Worm (Caenorhabditis elegans) whole organism, midembryonic: ENCODE results near the gene Y116F11B.8.

Source experiments
- T22C8.4 ChIP-seq: fragments of 200-800 bp; sonication (Bioruptor generic); IDR thresholded peaks from 2 replicates; pipeline ENCODE4 v1.3.6; 2022; ENCODE audit warnings: missing genetic modification characterization, missing compliant biosample characterization
- cog-1 ChIP-seq: sonication (generic microtip); optimal IDR thresholded peaks from 2 replicates; lab custom pipeline; 2016; ENCODE audit warnings: missing genetic modification characterization, missing compliant biosample characterization
- flt-1 ChIP-seq: fragments of 200-800 bp; sonication (Bioruptor generic); IDR thresholded peaks from 2 replicates; pipeline ENCODE4 v1.3.6; 2022; ENCODE audit warnings: missing genetic modification characterization, missing compliant biosample characterization
- klf-2 ChIP-seq: fragments of 200-800 bp; sonication (Bioruptor generic); conservative IDR thresholded peaks from 2 replicates; pipeline ENCODE4 v1.3.6; 2022; ENCODE audit warnings: missing genetic modification reagents, missing genetic modification characterization, missing compliant biosample characterization
- med-1 ChIP-seq: sonication (generic microtip); optimal IDR thresholded peaks from 2 replicates; lab custom pipeline; 2017; ENCODE audit warnings: missing genetic modification characterization, mild to moderate bottlenecking, missing compliant biosample characterization, antibody characterized with exemption, missing genetic modification reagents; ENCODE audit not compliant: insufficient read depth
- ref-1 ChIP-seq: fragments of 200-800 bp; sonication (Bioruptor generic); conservative IDR thresholded peaks from 2 replicates; pipeline ENCODE4 v1.3.6; 2022; ENCODE audit warnings: missing genetic modification reagents, missing genetic modification characterization, missing compliant biosample characterization
- tab-1 ChIP-seq: fragments of 200-800 bp; sonication (Bioruptor generic); IDR thresholded peaks from 2 replicates; pipeline ENCODE4 v1.3.6; 2022; ENCODE audit warnings: missing genetic modification characterization, missing compliant biosample characterization
- ztf-23 ChIP-seq: fragments of 200-800 bp; sonication (Bioruptor generic); IDR thresholded peaks from 2 replicates; pipeline ENCODE4 v1.3.6; 2022; ENCODE audit warnings: missing genetic modification reagents, missing genetic modification characterization, missing compliant biosample characterization
- ztf-29 ChIP-seq: fragments of 200-800 bp; sonication (Bioruptor generic); IDR thresholded peaks from 2 replicates; pipeline ENCODE4 v1.3.6; 2022; ENCODE audit warnings: missing genetic modification reagents, missing genetic modification characterization, missing compliant biosample characterization

The Y116F11B.8 gene

DNA sequence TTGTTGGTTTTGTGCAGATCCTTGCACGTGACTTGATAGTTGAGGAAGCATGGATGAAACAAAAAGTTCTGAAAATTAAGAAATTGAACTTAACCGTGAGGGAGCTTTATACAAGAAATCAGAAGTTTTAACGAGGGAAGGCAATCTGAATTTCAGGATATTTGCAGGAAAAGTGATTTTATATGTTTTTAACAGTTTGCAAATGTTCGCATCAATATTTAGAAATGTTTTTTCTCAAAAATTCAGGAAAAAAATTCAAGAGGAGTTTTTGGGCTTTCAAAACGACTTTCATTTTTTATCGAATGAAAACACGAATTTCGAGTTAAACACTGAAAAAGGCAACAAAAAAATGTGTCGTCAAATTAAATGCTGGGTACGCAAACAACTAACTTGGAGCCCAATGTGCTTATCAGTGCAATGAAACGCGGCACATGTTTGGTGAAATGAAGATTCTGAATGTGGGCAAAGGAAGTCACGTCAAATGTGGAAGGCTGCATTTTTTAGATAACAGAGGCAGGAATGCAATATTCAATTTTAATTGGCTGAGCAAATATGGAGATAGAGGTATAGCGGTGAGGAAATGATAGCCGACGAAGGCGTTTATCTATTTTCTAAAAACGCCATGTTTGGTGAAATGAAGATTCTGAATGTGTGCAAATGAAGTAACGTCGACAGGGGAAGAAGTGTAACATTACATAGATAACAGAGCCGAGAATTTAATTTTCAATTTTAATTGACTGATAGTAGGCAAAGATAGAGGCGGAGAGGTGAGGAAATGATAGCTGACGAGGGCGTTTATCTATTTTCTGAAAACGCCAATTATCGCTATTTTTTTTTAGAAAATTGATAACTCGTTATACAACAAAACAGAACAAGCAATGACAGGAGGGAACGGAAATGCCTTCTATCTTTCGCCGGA lies 11.2 kb upstream of the Y116F11B.8 start, which contains the start of gene Y116F11B.6:
Gene Y116F11B.6, minus strand, starts transcription at position 51 of the 919 bp plus-strand sequence.
- no peak for TF ChIP-seq flt-1 (GFP tag; lab: Robert Waterston, UW)
- TF ChIP-seq med-1 (GFP tag; lab: Kevin White, UChicago), result no peak
- no peak for TF ChIP-seq ztf-29 (GFP tag; lab: Robert Waterston, UW)
- no peak for TF ChIP-seq klf-2 (GFP tag; lab: Robert Waterston, UW)
- no peak for TF ChIP-seq cog-1 (tag; lab: Kevin White, UChicago)
- TF ChIP-seq T22C8.4 (GFP tag; lab: Robert Waterston, UW), result no peak
- no peak for TF ChIP-seq ref-1
- no peak for TF ChIP-seq tab-1 (GFP tag; lab: Robert Waterston, UW)
- no peak for TF ChIP-seq ztf-23

DNA sequence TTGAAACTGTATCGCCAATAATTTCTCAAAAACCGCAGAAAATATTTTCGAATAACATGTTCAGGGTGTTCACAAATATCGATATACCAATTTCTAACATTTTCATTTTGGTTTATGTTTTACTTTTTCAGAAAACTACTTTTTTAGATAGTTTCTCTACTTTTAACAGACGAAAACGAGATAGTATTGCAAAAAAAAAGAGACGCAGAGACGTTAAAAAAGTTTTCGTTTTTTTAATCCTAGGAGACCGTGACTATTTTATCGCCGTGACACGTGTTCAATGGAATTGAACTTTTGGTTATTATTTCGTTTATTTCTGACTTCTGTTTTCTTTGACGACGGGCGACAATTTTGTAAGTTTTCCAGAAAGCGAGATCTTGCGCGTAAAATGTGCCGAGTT lies 9.4 kb upstream of the Y116F11B.8 start, which contains the start of gene Y116F11B.7:
Gene Y116F11B.7, plus strand, starts transcription at position 301 of the 400 bp plus-strand sequence.
- TF ChIP-seq T22C8.4 (GFP tag; lab: Robert Waterston, UW), result no peak
- TF ChIP-seq cog-1 (tag; lab: Kevin White, UChicago), result no peak
- TF ChIP-seq klf-2 (GFP tag; lab: Robert Waterston, UW), result no peak
- no peak for TF ChIP-seq med-1 (GFP tag; lab: Kevin White, UChicago)
- TF ChIP-seq ztf-29 (GFP tag; lab: Robert Waterston, UW), result no peak
- no peak for TF ChIP-seq ztf-23
- TF ChIP-seq flt-1 (GFP tag; lab: Robert Waterston, UW), result no peak
- TF ChIP-seq tab-1 (GFP tag; lab: Robert Waterston, UW), result no peak
- TF ChIP-seq ref-1, result no peak

DNA sequence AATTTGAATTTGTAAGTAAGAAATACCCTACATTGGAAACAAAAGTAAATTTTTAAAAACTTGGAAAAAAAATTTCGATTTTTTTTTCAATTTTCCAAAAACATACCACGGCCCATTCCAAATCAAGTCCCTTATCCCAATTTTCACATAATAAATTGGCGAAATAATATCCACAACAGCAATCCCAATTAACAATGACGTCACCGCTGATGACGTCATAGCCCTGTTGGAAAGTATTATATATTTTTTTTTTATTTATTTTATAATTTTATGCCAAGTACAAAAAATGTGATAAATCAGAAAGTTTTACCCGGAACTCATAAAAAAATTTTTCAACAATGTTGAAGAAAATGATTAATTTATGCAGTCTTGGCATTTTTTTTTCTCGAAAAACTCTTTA lies 3.8 kb upstream of the Y116F11B.8 start:
- TF ChIP-seq med-1 (GFP tag; lab: Kevin White, UChicago), result no peak
- TF ChIP-seq klf-2 (GFP tag; lab: Robert Waterston, UW), result no peak
- no peak for TF ChIP-seq tab-1 (GFP tag; lab: Robert Waterston, UW)
- TF ChIP-seq cog-1 (tag; lab: Kevin White, UChicago), result no peak
- no peak for TF ChIP-seq T22C8.4 (GFP tag; lab: Robert Waterston, UW)
- no peak for TF ChIP-seq ztf-23
- no peak for TF ChIP-seq flt-1 (GFP tag; lab: Robert Waterston, UW)
- TF ChIP-seq ztf-29 (GFP tag; lab: Robert Waterston, UW), result no peak
- no peak for TF ChIP-seq ref-1

DNA sequence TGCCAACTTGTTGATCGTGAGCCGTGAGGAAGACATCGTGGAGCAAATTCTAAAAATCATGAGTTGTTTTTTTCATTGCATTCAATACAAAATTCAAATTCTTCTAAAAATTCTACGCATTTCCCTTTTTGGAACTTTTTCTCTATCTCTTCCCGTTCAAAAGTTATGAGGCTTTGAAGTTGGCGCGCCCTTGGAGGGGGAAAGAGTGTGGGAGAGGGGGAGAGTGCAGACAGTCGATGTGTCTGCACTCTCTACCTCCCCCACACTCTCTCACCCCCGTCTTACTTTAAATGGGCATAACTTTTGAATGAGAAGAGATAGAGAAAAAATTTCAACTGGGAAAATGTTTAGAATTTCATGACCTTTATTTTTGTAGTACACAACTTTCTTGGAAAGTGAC lies 1.1 kb upstream of the Y116F11B.8 start:
- no peak for TF ChIP-seq ztf-29 (GFP tag; lab: Robert Waterston, UW)
- no peak for TF ChIP-seq T22C8.4 (GFP tag; lab: Robert Waterston, UW)
- TF ChIP-seq flt-1 (GFP tag; lab: Robert Waterston, UW), result no peak
- no peak for TF ChIP-seq med-1 (GFP tag; lab: Kevin White, UChicago)
- TF ChIP-seq ref-1, result no peak
- no peak for TF ChIP-seq klf-2 (GFP tag; lab: Robert Waterston, UW)
- TF ChIP-seq tab-1 (GFP tag; lab: Robert Waterston, UW), result no peak
- no peak for TF ChIP-seq cog-1 (tag; lab: Kevin White, UChicago)
- TF ChIP-seq ztf-23, result no peak

DNA sequence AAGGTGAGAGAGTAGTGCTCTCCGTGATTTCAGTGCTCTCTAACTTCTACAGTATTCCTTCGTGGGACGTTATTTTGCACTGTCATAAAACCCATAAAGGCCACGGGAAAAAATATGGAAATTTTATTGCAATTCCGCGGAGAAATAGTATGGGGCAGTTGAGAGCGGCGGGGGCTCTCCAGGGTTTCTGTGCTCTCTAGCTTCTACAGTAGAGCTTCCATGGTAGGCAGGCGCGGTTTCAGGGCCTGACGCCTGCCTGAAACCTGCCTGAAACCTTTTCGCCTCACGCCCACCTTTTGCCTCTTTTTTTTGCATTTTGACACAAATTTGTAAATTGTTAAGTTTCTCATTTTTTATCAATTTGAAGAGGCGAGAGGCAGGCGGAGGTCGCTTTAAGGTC lies 501 bp upstream of the Y116F11B.8 start:
- no peak for TF ChIP-seq med-1 (GFP tag; lab: Kevin White, UChicago)
- TF ChIP-seq T22C8.4 (GFP tag; lab: Robert Waterston, UW), result no peak
- TF ChIP-seq klf-2 (GFP tag; lab: Robert Waterston, UW), result no peak
- TF ChIP-seq tab-1 (GFP tag; lab: Robert Waterston, UW), result no peak
- no peak for TF ChIP-seq cog-1 (tag; lab: Kevin White, UChicago)
- no peak for TF ChIP-seq ztf-23
- no peak for TF ChIP-seq ref-1
- no peak for TF ChIP-seq ztf-29 (GFP tag; lab: Robert Waterston, UW)
- no peak for TF ChIP-seq flt-1 (GFP tag; lab: Robert Waterston, UW)

DNA sequence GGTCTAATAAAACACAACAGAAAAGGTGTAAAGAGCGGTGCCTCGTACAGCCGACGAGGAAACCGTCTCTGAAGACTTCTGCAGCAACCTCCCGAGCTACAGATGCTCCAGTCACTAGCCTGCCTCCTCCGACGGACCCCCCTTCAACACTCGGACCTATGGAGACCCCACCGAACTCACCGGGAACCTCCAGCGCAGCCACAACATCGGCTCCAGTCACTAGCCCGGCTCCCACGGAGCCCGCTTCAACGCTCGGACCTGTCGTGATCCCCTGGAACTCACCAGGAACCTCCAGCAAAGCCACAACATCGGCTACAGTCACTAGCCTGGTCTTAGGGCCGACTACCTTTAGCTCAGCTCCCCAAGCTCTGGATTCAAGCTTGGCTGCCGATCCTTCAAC lies 2.8 kb downstream of the Y116F11B.8 start:
- TF ChIP-seq ztf-29 (GFP tag; lab: Robert Waterston, UW), result no peak
- TF ChIP-seq T22C8.4 (GFP tag; lab: Robert Waterston, UW), result no peak
- TF ChIP-seq flt-1 (GFP tag; lab: Robert Waterston, UW), result no peak
- no peak for TF ChIP-seq klf-2 (GFP tag; lab: Robert Waterston, UW)
- TF ChIP-seq tab-1 (GFP tag; lab: Robert Waterston, UW), result no peak
- no peak for TF ChIP-seq cog-1 (tag; lab: Kevin White, UChicago)
- TF ChIP-seq ztf-23, result no peak
- no peak for TF ChIP-seq med-1 (GFP tag; lab: Kevin White, UChicago)
- TF ChIP-seq ref-1, result no peak

DNA sequence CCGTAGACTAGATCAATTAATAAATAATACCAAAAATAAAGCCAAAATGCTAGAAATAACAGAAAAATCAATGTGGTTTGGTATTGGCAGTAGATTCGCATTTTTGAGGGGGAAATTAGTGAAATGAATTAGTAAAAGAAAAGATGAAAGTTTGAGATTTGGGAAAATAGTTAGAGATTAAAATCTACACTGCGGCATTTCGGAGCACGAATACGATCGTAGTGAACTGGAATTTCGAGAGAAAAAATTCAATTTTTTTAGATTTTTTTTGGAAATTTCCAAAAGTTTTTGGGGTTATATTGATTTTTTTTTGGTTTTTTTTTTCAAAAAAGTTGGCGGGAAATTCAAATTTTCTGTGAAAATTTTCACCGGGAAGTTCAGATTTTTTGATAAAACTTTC lies 10.4 kb downstream of the Y116F11B.8 start, which contains the start of gene Y116F11B.9:
Gene Y116F11B.9, minus strand, starts transcription at position 101 of the 400 bp plus-strand sequence.
- TF ChIP-seq flt-1 (GFP tag; lab: Robert Waterston, UW) (no peak), T22C8.4 (GFP tag; lab: Robert Waterston, UW) (no peak), ref-1 (no peak), ztf-23 (no peak), cog-1 (tag; lab: Kevin White, UChicago) (no peak), ztf-29 (GFP tag; lab: Robert Waterston, UW) (no peak), med-1 (GFP tag; lab: Kevin White, UChicago) (no peak), klf-2 (GFP tag; lab: Robert Waterston, UW) (no peak), tab-1 (GFP tag; lab: Robert Waterston, UW) (no peak)

DNA sequence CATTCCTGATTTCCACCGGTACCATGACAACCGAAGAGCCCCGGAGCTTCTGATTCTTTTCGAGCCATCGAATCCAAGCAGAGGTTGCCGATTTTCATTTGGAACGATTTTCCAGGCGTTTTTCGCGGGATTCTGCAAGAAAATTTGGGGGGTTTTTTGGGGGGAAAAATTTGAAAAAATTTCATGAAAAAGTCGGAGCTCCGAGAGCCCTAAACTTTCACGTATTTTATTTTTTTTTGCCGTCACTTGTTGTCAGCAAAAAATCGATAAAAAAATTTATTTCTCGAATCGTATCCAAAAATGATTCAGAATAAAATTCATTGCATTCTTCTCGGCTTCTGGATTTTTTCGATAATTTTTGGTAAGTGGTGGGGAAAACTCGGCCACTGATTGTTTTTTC lies 25.5 kb downstream of the Y116F11B.8 start, which contains the start of gene Y116F11B.13:
Gene Y116F11B.13, plus strand, starts transcription at position 301 of the 400 bp plus-strand sequence.
- TF ChIP-seq ref-1, result no peak
- no peak for TF ChIP-seq klf-2 (GFP tag; lab: Robert Waterston, UW)
- no peak for TF ChIP-seq ztf-23
- no peak for TF ChIP-seq cog-1 (tag; lab: Kevin White, UChicago)
- TF ChIP-seq flt-1 (GFP tag; lab: Robert Waterston, UW), result no peak
- TF ChIP-seq med-1 (GFP tag; lab: Kevin White, UChicago), result no peak
- no peak for TF ChIP-seq T22C8.4 (GFP tag; lab: Robert Waterston, UW)
- no peak for TF ChIP-seq ztf-29 (GFP tag; lab: Robert Waterston, UW)
- TF ChIP-seq tab-1 (GFP tag; lab: Robert Waterston, UW), result no peak
